Worm (Caenorhabditis elegans): ENCODE measurements around the gene cyp-37A1.

Gene cyp-37A1

DNA sequence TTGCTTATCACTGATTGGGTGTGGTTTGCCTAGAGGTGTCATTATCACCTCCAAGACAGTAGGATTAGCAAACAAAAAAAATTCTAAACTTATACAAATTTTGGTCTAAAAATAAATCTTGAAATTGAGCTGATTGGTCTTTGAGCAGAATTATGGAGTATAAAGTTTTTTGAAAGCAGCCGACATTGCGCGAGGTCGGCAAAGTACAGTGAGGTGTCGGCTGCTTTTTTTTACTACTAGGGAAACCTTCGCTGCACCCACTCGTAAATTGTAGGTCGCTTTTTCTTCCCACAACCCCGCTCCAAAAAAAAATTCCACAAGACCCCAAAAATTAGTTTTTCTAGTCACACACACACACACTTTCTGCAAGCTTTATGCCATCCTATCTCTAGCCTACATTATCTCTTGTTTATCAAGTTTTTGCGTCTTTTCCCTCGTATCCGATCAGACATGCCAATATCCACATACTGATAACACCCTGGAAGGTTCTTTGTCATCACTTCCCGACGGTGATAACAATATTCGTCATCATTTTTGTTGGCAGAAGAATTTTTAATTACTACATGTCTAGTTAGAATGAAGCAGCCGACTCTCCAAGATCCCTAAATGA, 12.8 kb downstream of the cyp-37A1 start:
- TF ChIP-seq ceh-63 (GFP tag; optimal IDR thresholded peaks at IDR 0.05) (no peak), elt-3 (tag; optimal IDR thresholded peaks at IDR 0.05) (no peak), efl-1 (optimal IDR thresholded peaks at IDR 0.05) (no peak), efl-1 (GFP tag; optimal IDR thresholded peaks at IDR 0.05 in 1 of 2) (peak in 1 of 2 experiments; percentile 74), blmp-1 (tag; optimal IDR thresholded peaks at IDR 0.05) (peak; percentile 15), snpc-4 (tag; optimal IDR thresholded peaks at IDR 0.05) (peak; percentile 76), ceh-88 (GFP tag; IDR thresholded peaks at IDR 0.05) (no peak)

DNA sequence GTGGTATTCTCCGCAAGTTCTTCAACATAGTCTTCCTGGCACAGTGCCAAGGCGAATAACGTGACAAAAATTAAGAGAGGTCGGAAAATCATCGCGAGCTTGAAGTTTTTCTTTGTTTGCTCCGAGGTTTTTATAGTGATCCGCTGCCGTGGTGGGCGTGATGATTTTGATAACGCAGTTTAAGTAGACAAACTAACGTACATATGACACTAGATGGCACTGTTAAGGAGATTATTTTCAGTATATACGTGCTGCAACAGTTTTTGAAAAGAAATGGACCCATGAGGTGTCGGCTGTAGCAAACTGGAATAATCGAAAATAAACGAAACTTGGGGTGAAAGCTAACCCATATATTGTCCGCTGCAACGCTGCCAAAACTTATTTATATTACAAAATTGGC, 14.6 kb downstream of the cyp-37A1 start, which contains the start of gene F01D5.5:
TSS of gene F01D5.5 (minus strand) at position 101 of the 400 bp plus-strand sequence.
- TF ChIP-seq lin-13 (GFP tag; optimal IDR thresholded peaks at IDR 0.05), result no peak
- TF ChIP-seq elt-2 (tag; optimal IDR thresholded peaks at IDR 0.05), result peak; percentile 55

DNA sequence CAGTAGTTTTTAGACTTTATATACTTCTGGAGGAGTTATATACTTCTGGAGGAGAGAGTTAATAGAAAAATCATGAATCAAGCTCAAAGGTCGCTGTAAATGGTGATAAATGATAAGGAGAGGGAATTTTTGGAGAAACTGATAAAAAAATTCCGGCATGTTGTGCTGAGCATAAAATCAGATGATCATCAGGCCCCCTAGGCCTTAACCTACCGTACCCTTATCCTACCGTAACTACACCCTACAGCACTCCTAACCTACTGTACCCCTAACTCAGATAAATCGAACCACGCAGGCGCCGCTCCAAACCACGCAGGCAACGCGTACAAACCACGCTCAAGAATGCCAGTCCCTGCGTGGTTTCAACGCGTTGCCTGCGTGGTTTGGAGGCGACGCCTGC, 16.7 kb downstream of the cyp-37A1 start, which contains the start of gene F01D5.3:
TSS of gene F01D5.3 (minus strand) at position 101 of the 400 bp plus-strand sequence.
- TF ChIP-seq elt-2 (tag; optimal IDR thresholded peaks at IDR 0.05), result peak; percentile 21

DNA sequence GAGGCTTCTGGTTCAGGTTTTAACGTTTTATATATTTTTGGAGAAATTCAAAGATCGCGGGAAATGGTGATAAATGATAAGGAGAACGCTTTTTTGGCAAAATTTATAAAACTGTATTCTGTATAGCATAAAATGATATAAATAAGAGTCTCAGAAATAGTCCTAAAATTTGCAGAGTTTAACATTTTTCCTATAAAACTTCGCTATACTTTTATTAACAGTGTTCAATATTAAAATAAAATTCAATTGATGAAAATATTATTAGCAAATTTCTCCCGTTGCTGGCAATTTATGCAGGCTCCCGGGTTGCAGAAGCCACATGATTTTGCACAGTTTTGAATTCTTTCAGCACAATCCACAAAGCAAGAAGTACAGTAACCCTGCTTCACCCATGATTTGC, 17.8 kb downstream of the cyp-37A1 start, which contains the start of gene F01D5.2:
TSS of gene F01D5.2 (minus strand) at position 101 of the 400 bp plus-strand sequence.
- TF ChIP-seq lin-35 (GFP tag; optimal IDR thresholded peaks at IDR 0.05), result no peak
- no peak for TF ChIP-seq lin-39 (tag; optimal IDR thresholded peaks at IDR 0.05)
- TF ChIP-seq nhr-11 (tag; optimal IDR thresholded peaks at IDR 0.05), result no peak
- no peak for TF ChIP-seq jun-1 (tag; optimal IDR thresholded peaks at IDR 0.05)

DNA sequence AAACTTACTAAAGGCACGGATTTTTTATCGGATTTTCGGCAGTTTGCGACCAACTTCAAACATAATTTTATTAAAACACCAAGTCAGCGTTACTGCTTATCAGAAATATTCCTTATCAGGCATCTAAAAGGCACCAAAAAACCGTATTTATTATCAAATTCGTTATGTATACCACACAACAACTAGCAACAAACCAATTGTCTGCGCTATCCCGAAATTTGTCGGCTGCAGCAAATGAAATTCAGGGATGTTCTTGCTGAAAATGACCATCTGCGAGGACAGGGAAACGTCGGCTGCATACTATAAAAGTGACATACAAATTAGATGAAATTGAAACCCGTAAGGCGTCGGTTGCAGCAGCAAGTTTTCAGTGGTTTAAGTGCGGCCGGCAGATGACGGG, 18.8 kb downstream of the cyp-37A1 start:
- no peak for TF ChIP-seq nhr-84 (tag; optimal IDR thresholded peaks at IDR 0.05)
- no peak for TF ChIP-seq efl-1 (optimal IDR thresholded peaks at IDR 0.05)
- no peak for TF ChIP-seq efl-1 (GFP tag; optimal IDR thresholded peaks at IDR 0.05 in 1 of 2)
- no peak for TF ChIP-seq ceh-82 (tag; optimal IDR thresholded peaks at IDR 0.05)
- no peak for TF ChIP-seq lin-13 (GFP tag; optimal IDR thresholded peaks at IDR 0.05)
- TF ChIP-seq mep-1 (tag; optimal IDR thresholded peaks at IDR 0.05), result no peak
- TF ChIP-seq lin-39 (tag; optimal IDR thresholded peaks at IDR 0.05), result no peak
- TF ChIP-seq nhr-20 (tag; optimal IDR thresholded peaks at IDR 0.05), result no peak
- TF ChIP-seq unc-130 (tag; optimal IDR thresholded peaks at IDR 0.05), result no peak
- TF ChIP-seq blmp-1 (tag; optimal IDR thresholded peaks at IDR 0.05), result no peak
- TF ChIP-seq xbp-1 (tag; optimal IDR thresholded peaks at IDR 0.05), result no peak
- TF ChIP-seq C34B4.2 (tag; optimal IDR thresholded peaks at IDR 0.05), result no peak
- no peak for TF ChIP-seq fos-1 (tag; optimal IDR thresholded peaks at IDR 0.05)
- no peak for TF ChIP-seq snpc-4 (tag; optimal IDR thresholded peaks at IDR 0.05)
- no peak for TF ChIP-seq jun-1 (tag; optimal IDR thresholded peaks at IDR 0.05)
- no peak for TF ChIP-seq tlp-1 (tag; optimal IDR thresholded peaks at IDR 0.05)
- TF ChIP-seq ceh-90 (tag; optimal IDR thresholded peaks at IDR 0.05), result no peak
- TF ChIP-seq sup-37 (GFP tag; optimal IDR thresholded peaks at IDR 0.05), result no peak

DNA sequence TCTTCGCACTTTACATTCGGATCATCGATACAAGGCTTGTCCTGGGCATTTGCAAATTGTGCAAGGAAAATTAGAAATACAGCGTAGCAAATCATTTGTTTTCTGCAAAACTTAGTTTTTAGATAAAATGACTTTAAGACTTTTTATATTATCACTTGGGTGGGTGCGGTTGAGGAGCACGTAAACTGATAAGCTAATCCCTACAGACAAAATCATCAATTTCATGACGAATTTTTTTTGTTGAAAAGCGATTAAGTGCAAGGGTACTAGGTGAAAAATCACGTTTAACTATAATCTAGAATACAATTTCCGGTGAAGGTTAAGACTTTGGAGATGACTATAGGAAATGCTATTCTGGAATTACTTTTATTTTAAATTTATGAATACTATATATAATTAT, 19.3 kb downstream of the cyp-37A1 start, which contains the start of gene F01D5.1:
TSS of gene F01D5.1 (minus strand) at position 105 of the 400 bp plus-strand sequence.
- TF ChIP-seq zag-1 (tag; optimal IDR thresholded peaks at IDR 0.05), result no peak
- peak; percentile 84 for TF ChIP-seq elt-2 (tag; optimal IDR thresholded peaks at IDR 0.05)

DNA sequence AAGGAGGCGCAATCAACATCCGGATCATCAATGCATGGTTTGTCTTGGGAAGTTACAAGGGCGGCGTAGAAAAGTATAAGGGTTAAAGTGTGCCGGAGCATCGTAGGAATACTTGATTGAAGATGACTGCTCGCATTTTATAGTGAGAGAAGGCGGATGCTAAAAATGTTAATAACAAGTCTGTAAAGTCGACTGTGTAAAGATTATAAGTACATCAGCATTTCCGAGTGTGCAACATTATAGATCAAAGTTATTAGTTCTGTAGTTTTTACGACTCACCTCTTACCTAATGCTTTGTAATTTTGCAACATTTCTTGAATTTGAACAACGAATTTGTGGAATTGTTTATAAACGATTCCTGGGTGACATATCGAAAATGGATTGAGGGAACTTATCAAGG, 21.8 kb downstream of the cyp-37A1 start, which contains the start of gene Y39G8B.7:
TSS of gene Y39G8B.7 (minus strand) at position 101 of the 400 bp plus-strand sequence.
- TF ChIP-seq nhr-84 (tag; optimal IDR thresholded peaks at IDR 0.05), result no peak
- no peak for TF ChIP-seq mef-2 (tag; optimal IDR thresholded peaks at IDR 0.05)
- TF ChIP-seq swsn-7 (tag; optimal IDR thresholded peaks at IDR 0.05), result no peak
- no peak for TF ChIP-seq fkh-10 (GFP tag; optimal IDR thresholded peaks at IDR 0.05)
- no peak for TF ChIP-seq nhr-47 (tag; optimal IDR thresholded peaks at IDR 0.05)
- no peak for TF ChIP-seq Y116A8C.19 (tag; optimal IDR thresholded peaks at IDR 0.05; ENCODE audit: borderline replicate concordance)
- TF ChIP-seq sup-37 (GFP tag; optimal IDR thresholded peaks at IDR 0.05), result no peak
- no peak for TF ChIP-seq ets-5 (GFP tag; IDR thresholded peaks at IDR 0.05)
- no peak for TF ChIP-seq efl-3 (GFP tag; optimal IDR thresholded peaks at IDR 0.05)
- no peak for TF ChIP-seq ceh-8 (GFP tag; optimal IDR thresholded peaks at IDR 0.05)
- no peak for TF ChIP-seq dsc-1 (tag; optimal IDR thresholded peaks at IDR 0.05)

All from whole organism, L1 larva.